Fruit fly (Drosophila melanogaster): ENCODE data around the gene tna.

Gene tna

dm6 chr3L:10861657-10862543 lies 26.6 kb downstream of the tna start:
- TF ChIP-seq ind (GFP tag; optimal IDR thresholded peaks at IDR 0.05) (peak; percentile 2), sqz (GFP tag; optimal IDR thresholded peaks at IDR 0.05) (peak; percentile 30), CG32772 (GFP tag; IDR thresholded peaks at IDR 0.05) (0 out of 2 replicates have a peak, but pooled peaks have one; percentile 28), BtbVII (GFP tag; optimal IDR thresholded peaks at IDR 0.05) (peak; percentile 32), dimm (GFP tag; IDR thresholded peaks at IDR 0.05) (no peak), CG30020 (tag; optimal IDR thresholded peaks at IDR 0.05) (no peak), dmrt11E (tag; optimal IDR thresholded peaks at IDR 0.05) (no peak), dysf (GFP tag; IDR thresholded peaks at IDR 0.05) (0 out of 3 replicates have a peak, but pooled peaks have one; percentile 24), nau (GFP tag; optimal IDR thresholded peaks at IDR 0.05) (no peak), lov (optimal IDR thresholded peaks at IDR 0.05) (no peak), lov (GFP tag; IDR thresholded peaks at IDR 0.05) (peak; percentile 75; the same call in 1 of the 3 replicates), CG17829 (tag; optimal IDR thresholded peaks at IDR 0.05) (peak; percentile 36), CG11247 (GFP tag; IDR thresholded peaks at IDR 0.05) (no peak; the same call in 1 of the 2 replicates), slbo (GFP tag; IDR thresholded peaks at IDR 0.05) (peak; percentile 50), CG17361 (GFP tag; IDR thresholded peaks at IDR 0.05) (0 out of 3 replicates have a peak, but pooled peaks have one; percentile 13), Vsx1 (GFP tag; optimal IDR thresholded peaks at IDR 0.05) (no peak), CG3847 (GFP tag; IDR thresholded peaks at IDR 0.05) (peak; percentile 19; the same call in 1 of the 2 replicates), CG11560 (tag; IDR thresholded peaks at IDR 0.05) (no peak), sens (GFP tag) (peak; percentile 63), Dbx (GFP tag; IDR thresholded peaks at IDR 0.05) (peak; percentile 31; the same call in 2 of the 3 replicates), ewg (GFP tag; optimal IDR thresholded peaks at IDR 0.05) (no peak), Ptx1 (GFP tag; IDR thresholded peaks at IDR 0.05) (0 out of 2 replicates have a peak, but pooled peaks have one; percentile 13), CG3838 (GFP tag; optimal IDR thresholded peaks at IDR 0.05) (no peak), CG2712 (tag; optimal IDR thresholded peaks at IDR 0.05) (peak; percentile 12), p53 (GFP tag; optimal IDR thresholded peaks at IDR 0.05) (no peak), Opbp (GFP tag; IDR thresholded peaks at IDR 0.05; ENCODE audit: partially characterized antibody) (0 out of 3 replicates have a peak, but pooled peaks have one; percentile 37), CG11398 (GFP tag; optimal IDR thresholded peaks at IDR 0.05) (no peak), cad (GFP tag; optimal IDR thresholded peaks at IDR 0.05) (no peak), salm (tag; optimal IDR thresholded peaks at IDR 0.05) (no peak), CG7271 (tag; optimal IDR thresholded peaks at IDR 0.05) (no peak), chinmo (GFP tag; IDR thresholded peaks at IDR 0.05; ENCODE audit: partially characterized antibody) (no peak), chm (GFP tag; IDR thresholded peaks at IDR 0.05) (peak; percentile 40; the same call in 1 of the 2 replicates), prd (optimal IDR thresholded peaks at IDR 0.05) (no peak), prd (GFP tag; IDR thresholded peaks at IDR 0.05) (0 out of 3 replicates have a peak, but pooled peaks have one; percentile 18), pros (GFP tag; optimal IDR thresholded peaks at IDR 0.05) (peak; percentile 99), CG14014 (GFP tag; IDR thresholded peaks at IDR 0.05) (0 out of 2 replicates have a peak, but pooled peaks have one; percentile 12), crc (GFP tag; optimal IDR thresholded peaks at IDR 0.05) (no peak), Kr (GFP tag; optimal IDR thresholded peaks at IDR 0.05) (peak; percentile 10), Bdp1 (GFP tag; optimal IDR thresholded peaks at IDR 0.05) (no peak), dati (GFP tag; IDR thresholded peaks at IDR 0.05) (no peak), CG8290 (GFP tag; optimal IDR thresholded peaks at IDR 0.05) (no peak), CG8290 (tag; optimal IDR thresholded peaks at IDR 0.05) (peak in 1 of 2 experiments; percentile 3), Dip2 (GFP tag; IDR thresholded peaks at IDR 0.05) (no peak), sob (GFP tag; IDR thresholded peaks at IDR 0.05) (peak; percentile 27; the same call in 1 of the 2 replicates), gsb-n (tag; optimal IDR thresholded peaks at IDR 0.05) (peak; percentile 83), ERR (GFP tag; optimal IDR thresholded peaks at IDR 0.05) (peak; percentile 30), kni (GFP tag; optimal IDR thresholded peaks at IDR 0.05) (peak; percentile 59), Hand (GFP tag; optimal IDR thresholded peaks at IDR 0.05) (no peak), Med (GFP tag) (peak; percentile 80), zfh1 (GFP tag; IDR thresholded peaks at IDR 0.05) (0 out of 3 replicates have a peak, but pooled peaks have one; percentile 43)

Data from whole organism, embryonic.